Worm (Caenorhabditis elegans) whole organism, L4 larva: ENCODE measurements around the gene F10C1.9.

ENCODE experiments used
- D1046.2 ChIP-seq: fragments of 200-800 bp; sonication (Bioruptor generic); IDR thresholded peaks from 2 replicates; pipeline ENCODE4 v1.3.6; 2022; ENCODE audit warnings: missing genetic modification characterization, missing compliant biosample characterization
- F37D6.2 ChIP-seq: sonication (generic microtip); optimal IDR thresholded peaks from 2 replicates; lab custom pipeline; 2016; ENCODE audit warnings: mild to moderate bottlenecking, missing genetic modification characterization, missing compliant biosample characterization
- T20F7.1 ChIP-seq: fragments of 200-800 bp; sonication (Bioruptor generic); optimal IDR thresholded peaks from 2 replicates; lab custom pipeline; 2018; ENCODE audit warnings: mild to moderate bottlenecking, missing genetic modification characterization, missing compliant biosample characterization
- Y48G9A.11 ChIP-seq: fragments of 200-800 bp; sonication (Bioruptor generic); IDR thresholded peaks from 2 replicates; pipeline ENCODE4 v1.3.6; 2022; ENCODE audit warnings: missing genetic modification reagents, missing genetic modification characterization, missing compliant biosample characterization
- aha-1 ChIP-seq: fragments of 150-350 bp; peaks from one replicate; lab custom pipeline; 2014; ENCODE audit warnings: missing biosample characterization, missing genetic modification characterization
- ama-1 ChIP-seq: fragments of 150-350 bp; optimal IDR thresholded peaks from 2 replicates; lab custom pipeline; 2014; ENCODE audit warnings: inconsistent platforms, mixed read lengths
- ceh-20 ChIP-seq: fragments of 200-800 bp; sonication (Bioruptor generic); IDR thresholded peaks from 2 replicates; pipeline ENCODE4 v1.3.6; 2022; ENCODE audit warnings: missing genetic modification reagents, missing genetic modification characterization, missing compliant biosample characterization
- ceh-44 ChIP-seq: fragments of 200-800 bp; sonication (Bioruptor generic); IDR thresholded peaks from 2 replicates; pipeline ENCODE4 v1.3.6; 2022; ENCODE audit warnings: missing genetic modification reagents, missing genetic modification characterization, missing compliant biosample characterization
- ces-1 ChIP-seq: fragments of 150-350 bp; sonication (generic microtip); optimal IDR thresholded peaks from 4 replicates; lab custom pipeline; 2014; ENCODE audit warnings: missing biosample characterization, missing genetic modification reagents, missing genetic modification characterization
- cey-2 ChIP-seq: sonication (generic microtip); optimal IDR thresholded peaks from 3 replicates; lab custom pipeline; 2017; ENCODE audit warnings: missing genetic modification characterization, mild to moderate bottlenecking, missing compliant biosample characterization, antibody characterized with exemption, borderline replicate concordance; ENCODE audit not compliant: insufficient read depth
- ctbp-1 ChIP-seq: fragments of 200-800 bp; sonication (Bioruptor generic); IDR thresholded peaks from 2 replicates; pipeline ENCODE4 v1.3.6; 2022; ENCODE audit warnings: missing genetic modification reagents, missing genetic modification characterization, missing compliant biosample characterization
- daf-16 ChIP-seq, 3 experiments: sonication (generic microtip); optimal IDR thresholded peaks; 2 replicates each; lab custom pipeline; 2016 to 2017; ENCODE audit warnings: missing genetic modification characterization in 3 of 3, missing genetic modification reagents in 3 of 3, mild to moderate bottlenecking in 2 of 3, missing compliant biosample characterization in 2 of 3, missing biosample characterization in 1 of 3, moderate library complexity in 1 of 3
- daf-19 ChIP-seq: fragments of 200-800 bp; sonication (Bioruptor generic); conservative IDR thresholded peaks from 2 replicates; pipeline ENCODE4 v1.3.6; 2022; ENCODE audit warnings: missing genetic modification characterization, missing compliant biosample characterization
- daf-8 ChIP-seq: fragments of 200-800 bp; sonication (Bioruptor generic); IDR thresholded peaks from 2 replicates; pipeline ENCODE4 v1.3.6; 2022; ENCODE audit warnings: missing genetic modification characterization, missing compliant biosample characterization
- dmd-6 ChIP-seq: fragments of 200-800 bp; sonication (Bioruptor generic); IDR thresholded peaks from 2 replicates; pipeline ENCODE4 v1.3.6; 2022; ENCODE audit warnings: missing genetic modification reagents, missing genetic modification characterization, missing compliant biosample characterization
- dpl-1 ChIP-seq: fragments of 150-350 bp; optimal IDR thresholded peaks from 2 replicates; lab custom pipeline; 2014; ENCODE audit warnings: missing biosample characterization, missing genetic modification reagents, missing genetic modification characterization
- duxl-1 ChIP-seq: sonication (generic microtip); optimal IDR thresholded peaks from 2 replicates; lab custom pipeline; 2016; ENCODE audit warnings: mild to moderate bottlenecking, missing genetic modification characterization, moderate library complexity, missing compliant biosample characterization; ENCODE audit not compliant: poor library complexity
- egl-43 ChIP-seq: fragments of 200-800 bp; sonication (Bioruptor generic); IDR thresholded peaks from 2 replicates; pipeline ENCODE4 v1.3.6; 2022; ENCODE audit warnings: missing genetic modification reagents, missing genetic modification characterization, missing compliant biosample characterization
- gei-8 ChIP-seq: fragments of 200-800 bp; sonication (Bioruptor generic); optimal IDR thresholded peaks from 2 replicates; lab custom pipeline; 2018; ENCODE audit warnings: mild to moderate bottlenecking, missing genetic modification characterization, missing compliant biosample characterization
- hlh-11 ChIP-seq: fragments of 200-800 bp; sonication (Bioruptor generic); optimal IDR thresholded peaks from 2 replicates; lab custom pipeline; 2018; ENCODE audit warnings: mild to moderate bottlenecking, missing genetic modification characterization, missing compliant biosample characterization
- hmg-1.1 ChIP-seq: fragments of 200-800 bp; sonication (Bioruptor generic); IDR thresholded peaks from 2 replicates; pipeline ENCODE4 v1.3.6; 2022; ENCODE audit warnings: missing genetic modification reagents, missing genetic modification characterization, missing compliant biosample characterization
- jun-1 ChIP-seq: fragments of 150-350 bp; optimal IDR thresholded peaks from 2 replicates; lab custom pipeline; 2014; ENCODE audit warnings: missing biosample characterization, missing genetic modification reagents, missing genetic modification characterization
- lin-29 ChIP-seq: fragments of 200-800 bp; sonication (Bioruptor generic); IDR thresholded peaks from 2 replicates; pipeline ENCODE4 v1.3.6; 2022; ENCODE audit warnings: missing genetic modification reagents, missing genetic modification characterization, missing compliant biosample characterization
- lin-39 ChIP-seq: fragments of 150-350 bp; optimal IDR thresholded peaks from 2 replicates; lab custom pipeline; 2014; ENCODE audit warnings: missing biosample characterization, missing genetic modification reagents, missing genetic modification characterization
- lsy-2 ChIP-seq, 2 experiments: fragments of 150-350 bp in 1 of 2; sonication (generic microtip) in 1 of 2; optimal IDR thresholded peaks; 2 replicates each; lab custom pipeline; 2014 to 2017; ENCODE audit warnings: missing biosample characterization in 2 of 2, missing genetic modification characterization in 2 of 2
- madf-5 ChIP-seq, 2 experiments: fragments of 200-800 bp; sonication (Bioruptor generic); IDR thresholded peaks; 2 replicates each; pipeline ENCODE4 v1.3.6; 2022; ENCODE audit warnings: missing compliant biosample characterization in 2 of 2, missing genetic modification characterization in 2 of 2
- mes-2 ChIP-seq: sonication (generic microtip); optimal IDR thresholded peaks from 2 replicates; lab custom pipeline; 2016; ENCODE audit warnings: missing genotype, mild to moderate bottlenecking, missing genetic modification characterization, missing compliant biosample characterization; ENCODE audit not compliant: poor library complexity, severe bottlenecking
- mxl-3 ChIP-seq: fragments of 200-800 bp; sonication (Bioruptor generic); optimal IDR thresholded peaks from 2 replicates; lab custom pipeline; 2018; ENCODE audit warnings: mild to moderate bottlenecking, missing genetic modification characterization, missing compliant biosample characterization
- nhr-10 ChIP-seq: fragments of 150-350 bp; optimal IDR thresholded peaks from 2 replicates; lab custom pipeline; 2014; ENCODE audit warnings: missing biosample characterization, missing genetic modification characterization
- nhr-11 ChIP-seq: fragments of 150-350 bp; optimal IDR thresholded peaks from 2 replicates; lab custom pipeline; 2014; ENCODE audit warnings: missing biosample characterization, missing genetic modification characterization
- nhr-237 ChIP-seq: sonication (generic microtip); optimal IDR thresholded peaks from 2 replicates; lab custom pipeline; 2017; ENCODE audit warnings: missing biosample characterization, missing genetic modification characterization
- nhr-28 ChIP-seq: fragments of 150-350 bp; optimal IDR thresholded peaks from 2 replicates; lab custom pipeline; 2014; ENCODE audit warnings: missing biosample characterization, missing genetic modification characterization
- nhr-41 ChIP-seq: fragments of 200-800 bp; sonication (Bioruptor generic); IDR thresholded peaks from 2 replicates; pipeline ENCODE4 v1.3.6; 2022; ENCODE audit warnings: missing genetic modification reagents, missing genetic modification characterization, missing compliant biosample characterization
- nhr-48 ChIP-seq: sonication (generic microtip); optimal IDR thresholded peaks from 2 replicates; lab custom pipeline; 2016; ENCODE audit warnings: mild to moderate bottlenecking, missing genetic modification characterization, missing compliant biosample characterization
- nhr-76 ChIP-seq: fragments of 150-350 bp; optimal IDR thresholded peaks from 2 replicates; lab custom pipeline; 2014; ENCODE audit warnings: missing biosample characterization, missing genetic modification characterization
- snpc-1.2 ChIP-seq: fragments of 200-800 bp; sonication (Bioruptor generic); IDR thresholded peaks from 2 replicates; pipeline ENCODE4 v1.3.6; 2022; ENCODE audit warnings: missing genetic modification reagents, missing genetic modification characterization, missing compliant biosample characterization
- snpc-4 ChIP-seq: fragments of 150-350 bp; optimal IDR thresholded peaks from 2 replicates; lab custom pipeline; 2014; ENCODE audit warnings: missing biosample characterization, missing genetic modification characterization
- spr-1 ChIP-seq: sonication (generic microtip); optimal IDR thresholded peaks from 2 replicates; lab custom pipeline; 2016; ENCODE audit warnings: mild to moderate bottlenecking, missing genetic modification characterization, missing compliant biosample characterization
- unc-62 ChIP-seq, 3 experiments: fragments of 150-350 bp in 1 of 3; sonication (generic microtip); optimal IDR thresholded peaks in 2 of 3; peaks in 1 of 3; 1 replicate in 1 of 3; 2 replicates in 2 of 3; lab custom pipeline; 2014 to 2017; ENCODE audit warnings: missing biosample characterization in 3 of 3, missing genetic modification characterization in 3 of 3, missing genetic modification reagents in 3 of 3, missing genotype in 1 of 3
- zfp-2 ChIP-seq: sonication (generic microtip); optimal IDR thresholded peaks from 2 replicates; lab custom pipeline; 2016; ENCODE audit warnings: mild to moderate bottlenecking, missing genetic modification characterization, missing compliant biosample characterization
- zfp-3 ChIP-seq: fragments of 200-800 bp; sonication (Bioruptor generic); conservative IDR thresholded peaks from 2 replicates; pipeline ENCODE4 v1.3.6; 2022; ENCODE audit warnings: missing genetic modification reagents, missing genetic modification characterization, missing compliant biosample characterization
- zip-11 ChIP-seq: fragments of 200-800 bp; sonication (Bioruptor generic); IDR thresholded peaks from 2 replicates; pipeline ENCODE4 v1.3.6; 2022; ENCODE audit warnings: missing genetic modification characterization, missing compliant biosample characterization
- ztf-7 ChIP-seq: fragments of 150-350 bp; optimal IDR thresholded peaks from 2 replicates; lab custom pipeline; 2014; ENCODE audit warnings: missing biosample characterization, missing genetic modification characterization

Gene F10C1.9

ce11 chrII:5779866-5780265 lies 34.8 kb upstream of the F10C1.9 start:
- TF ChIP-seq unc-62 (GFP tag; optimal IDR thresholded peaks at IDR 0.05 in 1 of 2; lab: Kevin White, UChicago) (peak in 1 of 2 experiments; percentile 0), unc-62 (tag; optimal IDR thresholded peaks at IDR 0.05; lab: Kevin White, UChicago) (no peak), daf-16 (GFP tag; optimal IDR thresholded peaks at IDR 0.05; lab: Kevin White, UChicago) (no peak), daf-16 (tag; optimal IDR thresholded peaks at IDR 0.05; lab: Kevin White, UChicago) (no peak), gei-8 (GFP tag; lab: Kevin White, UChicago) (no peak), ztf-7 (tag; lab: Kevin White, UChicago) (no peak), ama-1 (lab: Kevin White, UChicago) (no peak), jun-1 (tag; lab: Kevin White, UChicago) (no peak), aha-1 (tag; lab: Kevin White, UChicago) (peak; percentile 29), T20F7.1 (GFP tag; lab: Kevin White, UChicago) (no peak), nhr-237 (tag; lab: Kevin White, UChicago) (no peak), egl-43 (GFP tag; lab: Robert Waterston, UW) (no peak), zfp-3 (GFP tag; lab: Robert Waterston, UW) (no peak), mes-2 (peak; percentile 37), nhr-41 (GFP tag; lab: Robert Waterston, UW) (no peak), madf-5 (GFP tag; IDR thresholded peaks at IDR 0.05; lab: Robert Waterston, UW) (no peak), snpc-4 (tag; lab: Kevin White, UChicago) (no peak), dpl-1 (no peak), mxl-3 (GFP tag; lab: Kevin White, UChicago) (no peak), duxl-1 (no peak), cey-2 (tag; lab: Kevin White, UChicago) (no peak), daf-19 (GFP tag; lab: Robert Waterston, UW) (no peak), lin-39 (tag; lab: Kevin White, UChicago) (no peak), daf-8 (GFP tag; lab: Robert Waterston, UW) (no peak), ces-1 (GFP tag; lab: Kevin White, UChicago) (no peak), ceh-44 (GFP tag; lab: Robert Waterston, UW) (no peak), hmg-1.1 (peak; percentile 47), F37D6.2 (tag; lab: Kevin White, UChicago) (no peak), nhr-11 (tag; lab: Kevin White, UChicago) (peak; percentile 11), spr-1 (tag; lab: Kevin White, UChicago) (no peak), nhr-76 (tag; lab: Kevin White, UChicago) (no peak), ctbp-1 (GFP tag; lab: Robert Waterston, UW) (no peak), dmd-6 (GFP tag; lab: Robert Waterston, UW) (no peak), Y48G9A.11 (GFP tag; lab: Robert Waterston, UW) (no peak), lsy-2 (tag; optimal IDR thresholded peaks at IDR 0.05; lab: Kevin White, UChicago) (peak in 1 of 2 experiments; percentile 30), hlh-11 (tag; lab: Kevin White, UChicago) (peak; percentile 50), zfp-2 (tag; lab: Kevin White, UChicago) (no peak), nhr-28 (tag; lab: Kevin White, UChicago) (no peak), zip-11 (GFP tag; lab: Robert Waterston, UW) (no peak)

- TF ChIP-seq nhr-10 (tag; lab: Kevin White, UChicago): no peak
- TF ChIP-seq lin-29: no peak
- no peak for TF ChIP-seq nhr-48 (tag; lab: Kevin White, UChicago)
- no peak for TF ChIP-seq mes-2
- no peak for TF ChIP-seq ceh-20
- no peak for TF ChIP-seq dpl-1
- no peak for TF ChIP-seq snpc-1.2 (GFP tag; lab: Robert Waterston, UW)
- TF ChIP-seq D1046.2: no peak
Measured at ce11 chrII:5777372-5777771, 32.3 kb upstream of the F10C1.9 start.
